Fruit fly (Drosophila melanogaster): Measurements from ENCODE around the gene CG8578.
A peak's percentile ranks its signal among the peaks of the same experiment; 100 is the strongest.

The CG8578 gene

DNA sequence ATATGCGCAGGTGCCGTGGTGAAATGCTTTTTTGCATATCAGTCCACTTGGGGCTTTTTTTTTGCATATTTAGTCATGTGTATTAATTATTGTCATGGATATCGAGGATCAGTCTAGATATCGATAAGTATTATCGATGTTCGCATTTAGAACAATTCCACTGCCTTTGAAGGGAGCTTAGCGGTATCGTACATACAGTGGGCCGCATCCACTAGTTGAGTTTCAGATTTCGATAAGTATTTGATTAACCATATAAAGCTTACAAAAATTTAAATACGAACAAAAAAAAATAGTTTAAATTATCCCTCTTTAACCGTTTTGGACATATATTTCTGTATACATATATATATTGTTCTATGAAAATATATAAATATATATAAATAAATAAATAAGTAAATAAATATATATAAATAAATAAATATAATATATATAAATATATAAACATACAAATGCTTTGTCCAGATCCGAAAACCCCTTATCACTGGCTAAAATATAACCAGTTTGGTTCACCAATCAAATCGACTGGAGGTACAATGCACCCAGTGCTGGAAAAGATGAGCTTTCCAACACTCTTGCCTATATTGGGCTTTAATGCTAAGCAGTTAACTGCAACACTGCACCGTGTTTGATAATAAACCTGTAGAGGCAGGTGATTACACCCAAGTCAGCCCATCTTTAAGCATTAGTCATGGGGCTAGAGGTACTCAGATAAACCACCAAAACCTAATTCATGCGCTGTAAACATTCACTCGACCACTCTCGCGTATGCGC, 41.2 kb upstream of the CG8578 start (continued):
- TF ChIP-seq CG1603 (tag; optimal IDR thresholded peaks at IDR 0.05) (peak; percentile 30), sug (tag; optimal IDR thresholded peaks at IDR 0.05) (peak; percentile 54), Deaf1 (tag; optimal IDR thresholded peaks at IDR 0.05) (no peak), CG4617 (GFP tag; optimal IDR thresholded peaks at IDR 0.05; ENCODE audit: borderline replicate concordance) (peak; percentile 31), CG13296 (GFP tag; optimal IDR thresholded peaks at IDR 0.05) (peak; percentile 32), unc-4 (GFP tag; IDR thresholded peaks at IDR 0.05; ENCODE audit: partially characterized antibody) (peak; percentile 73), CG4424 (GFP tag; optimal IDR thresholded peaks at IDR 0.05) (no peak), ac (GFP tag; optimal IDR thresholded peaks at IDR 0.05) (no peak), CG11247 (GFP tag; IDR thresholded peaks at IDR 0.05) (peak; percentile 17; the same call in 1 of the 2 replicates), CG42726 (GFP tag; IDR thresholded peaks at IDR 0.05; ENCODE audit: partially characterized antibody) (peak; percentile 32; the same call in 1 of the 2 replicates), dmrt11E (tag; optimal IDR thresholded peaks at IDR 0.05) (peak; percentile 25), sisA (GFP tag; IDR thresholded peaks at IDR 0.05) (no peak), CG13775 (GFP tag; optimal IDR thresholded peaks at IDR 0.05) (peak; percentile 0), CG6791 (GFP tag; IDR thresholded peaks at IDR 0.05; ENCODE audit: partially characterized antibody) (peak; percentile 85), ase (GFP tag; IDR thresholded peaks at IDR 0.05) (no peak), CG2116 (GFP tag; optimal IDR thresholded peaks at IDR 0.05) (peak; percentile 36), zen2 (GFP tag; IDR thresholded peaks at IDR 0.05; ENCODE audit: partially characterized antibody) (peak; percentile 69), dpn (GFP tag; optimal IDR thresholded peaks at IDR 0.05) (peak in 1 of 2 experiments; percentile 14), ERR (GFP tag; optimal IDR thresholded peaks at IDR 0.05) (no peak), CG7928 (GFP tag; optimal IDR thresholded peaks at IDR 0.05) (no peak), dmrt99B (tag; optimal IDR thresholded peaks at IDR 0.05) (peak; percentile 4), Atf3 (GFP tag; optimal IDR thresholded peaks at IDR 0.05) (no peak), lab (GFP tag; optimal IDR thresholded peaks at IDR 0.05) (peak; percentile 10), Ptx1 (GFP tag; IDR thresholded peaks at IDR 0.05) (peak; percentile 39), CG32532 (GFP tag; IDR thresholded peaks at IDR 0.05) (no peak), Kr (GFP tag; optimal IDR thresholded peaks at IDR 0.05) (no peak), Fer3 (tag; optimal IDR thresholded peaks at IDR 0.05) (peak; percentile 7), HLH4C (GFP tag; IDR thresholded peaks at IDR 0.05; ENCODE audit: partially characterized antibody) (peak; percentile 70), bsh (GFP tag; optimal IDR thresholded peaks at IDR 0.05) (peak in 1 of 2 experiments; percentile 21), Rfx (GFP tag; IDR thresholded peaks at IDR 0.05) (peak; percentile 56), CG16863 (GFP tag; optimal IDR thresholded peaks at IDR 0.05) (no peak), CG15514 (GFP tag; optimal IDR thresholded peaks at IDR 0.05) (peak; percentile 47), Nf-YB (GFP tag; optimal IDR thresholded peaks at IDR 0.05) (peak; percentile 75), Dref (GFP tag; IDR thresholded peaks at IDR 0.05) (peak; percentile 81), amos (GFP tag; IDR thresholded peaks at IDR 0.05; ENCODE audit: partially characterized antibody) (peak; percentile 86; the same call in 1 of the 2 replicates), CG18599 (GFP tag; optimal IDR thresholded peaks at IDR 0.05) (peak; percentile 33), org-1 (GFP tag; optimal IDR thresholded peaks at IDR 0.05) (no peak), CG6272 (GFP tag; IDR thresholded peaks at IDR 0.05) (no peak), CG33557 (GFP tag; optimal IDR thresholded peaks at IDR 0.05) (no peak), shn (GFP tag; optimal IDR thresholded peaks at IDR 0.05) (no peak), chinmo (GFP tag; IDR thresholded peaks at IDR 0.05; ENCODE audit: partially characterized antibody) (peak; percentile 65; the same call in 2 of the 4 replicates), Ets65A (GFP tag) (peak; percentile 58), odd (GFP tag; optimal IDR thresholded peaks at IDR 0.05) (no peak), CG3726 (GFP tag; IDR thresholded peaks at IDR 0.05) (no peak), trem (tag; optimal IDR thresholded peaks at IDR 0.05) (peak; percentile 11), Sry-δ (GFP tag; optimal IDR thresholded peaks at IDR 0.05) (peak; percentile 76), Bgb (GFP tag; IDR thresholded peaks at IDR 0.05; ENCODE audit: partially characterized antibody) (peak; percentile 75)

All from whole organism, embryonic.